Fruit fly (Drosophila melanogaster) whole organism, prepupa: Measurements from ENCODE around the gene CG15258.
A peak's percentile ranks its signal among the peaks of the same experiment; 100 is the strongest.

Experiments used
- CG10631 ChIP-seq: fragments of 200-800 bp; sonication (Bioruptor generic); optimal IDR thresholded peaks from 2 replicates; lab custom pipeline; 2016; ENCODE audit warnings: missing biosample characterization, missing genetic modification characterization
- CG11902 ChIP-seq: fragments of 200-800 bp; sonication (Bioruptor generic); optimal IDR thresholded peaks from 3 replicates; lab custom pipeline; 2016; ENCODE audit warnings: missing biosample characterization, missing genetic modification characterization
- CG16779 ChIP-seq: fragments of 200-800 bp; sonication (Bioruptor generic); optimal IDR thresholded peaks from 3 replicates; lab custom pipeline; 2017; ENCODE audit warnings: missing biosample characterization, mild to moderate bottlenecking, missing genetic modification characterization
- CG6163 ChIP-seq: fragments of 200-800 bp; sonication (Bioruptor generic); IDR thresholded peaks from 3 replicates; pipeline ENCODE4 v1.3.6; 2022; ENCODE audit warnings: missing biosample characterization, missing genetic modification characterization
- CG6854 ChIP-seq: fragments of 200-800 bp; sonication (Bioruptor generic); optimal IDR thresholded peaks from 2 replicates; lab custom pipeline; 2017; ENCODE audit warnings: missing biosample characterization, mild to moderate bottlenecking, missing genetic modification characterization
- CG7368 ChIP-seq: fragments of 200-800 bp; sonication (Bioruptor generic); optimal IDR thresholded peaks from 3 replicates; lab custom pipeline; 2016; ENCODE audit warnings: missing biosample characterization, missing genetic modification characterization
- Ets21C ChIP-seq: fragments of 200-800 bp; sonication (Bioruptor generic); optimal IDR thresholded peaks from 3 replicates; lab custom pipeline; 2016; ENCODE audit warnings: missing biosample characterization, missing genetic modification characterization
- Hr39 ChIP-seq: fragments of 200-800 bp; sonication (Bioruptor generic); optimal IDR thresholded peaks from 2 replicates; lab custom pipeline; 2016; ENCODE audit warnings: missing biosample characterization, missing genetic modification characterization
- Lpt ChIP-seq: fragments of 200-800 bp; sonication (Bioruptor generic); optimal IDR thresholded peaks from 3 replicates; lab custom pipeline; 2016; ENCODE audit warnings: missing biosample characterization, missing genetic modification characterization
- acj6 ChIP-seq: fragments of 200-800 bp; sonication (Bioruptor generic); optimal IDR thresholded peaks from 3 replicates; lab custom pipeline; 2016; ENCODE audit warnings: missing biosample characterization, missing genetic modification characterization
- dac ChIP-seq: fragments of 200-800 bp; sonication (Bioruptor generic); optimal IDR thresholded peaks from 2 replicates; lab custom pipeline; 2017; ENCODE audit warnings: missing biosample characterization, mild to moderate bottlenecking, missing genetic modification characterization
- dsx ChIP-seq: fragments of 200-800 bp; optimal IDR thresholded peaks from 3 replicates; lab custom pipeline; 2019; ENCODE audit warnings: missing biosample characterization, mild to moderate bottlenecking, missing genetic modification characterization, moderate library complexity; ENCODE audit not compliant: poor library complexity, severe bottlenecking
- ss ChIP-seq, 2 experiments: fragments of 200-800 bp; sonication (Bioruptor generic); optimal IDR thresholded peaks; 2 replicates in 1 of 2; 3 replicates in 1 of 2; lab custom pipeline; 2017 to 2018; ENCODE audit warnings: mild to moderate bottlenecking in 2 of 2, missing biosample characterization in 2 of 2, missing genetic modification characterization in 2 of 2, moderate library complexity in 1 of 2

dm6 chr2L:15409108-15409507, 47.7 kb upstream of the CG15258 start:
- TF ChIP-seq CG10631 (no peak), CG6854 (GFP tag; lab: Kevin White, UChicago) (no peak), Ets21C (GFP tag; lab: Kevin White, UChicago) (no peak), CG6163 (GFP tag; lab: Robert Waterston, UW) (0 out of 3 replicates have a peak, but pooled peaks have one; percentile 17), ss (GFP tag; optimal IDR thresholded peaks at IDR 0.05; lab: Kevin White, UChicago) (no peak), dsx (GFP tag; lab: Kevin White, UChicago) (no peak), Hr39 (GFP tag; lab: Kevin White, UChicago) (no peak), Lpt (GFP tag; lab: Kevin White, UChicago) (no peak), dac (GFP tag; lab: Kevin White, UChicago) (no peak), CG7368 (GFP tag; lab: Kevin White, UChicago) (no peak), CG16779 (tag; lab: Kevin White, UChicago) (no peak), acj6 (GFP tag; lab: Kevin White, UChicago) (no peak), CG11902 (GFP tag; lab: Kevin White, UChicago) (no peak)
